Worm (Caenorhabditis elegans) whole organism, young adult: ENCODE data around the gene F31D4.8.

Experiments
- F10E7.11 ChIP-seq: sonication (generic microtip); optimal IDR thresholded peaks from 2 replicates; lab custom pipeline; 2017; ENCODE audit warnings: mild to moderate bottlenecking, missing genetic modification characterization, moderate library complexity, missing compliant biosample characterization
- F33H1.4 ChIP-seq: fragments of 200-800 bp; sonication (Bioruptor generic); IDR thresholded peaks from 2 replicates; pipeline ENCODE4 v1.3.6; 2022; ENCODE audit warnings: missing genetic modification reagents, missing genetic modification characterization, missing compliant biosample characterization
- bed-1 ChIP-seq: fragments of 200-800 bp; sonication (Bioruptor generic); IDR thresholded peaks from 2 replicates; pipeline ENCODE4 v1.3.6; 2022; ENCODE audit warnings: missing genetic modification reagents, missing genetic modification characterization, missing compliant biosample characterization
- cebp-2 ChIP-seq: fragments of 200-800 bp; sonication (Bioruptor generic); IDR thresholded peaks from 2 replicates; pipeline ENCODE4 v1.3.6; 2022; ENCODE audit warnings: missing genetic modification characterization, missing compliant biosample characterization
- ets-4 ChIP-seq: fragments of 200-800 bp; sonication (Bioruptor generic); optimal IDR thresholded peaks from 2 replicates; lab custom pipeline; 2018; ENCODE audit warnings: mild to moderate bottlenecking, missing genetic modification characterization, missing compliant biosample characterization
- him-1 ChIP-seq: sonication (generic microtip); optimal IDR thresholded peaks from 2 replicates; lab custom pipeline; 2016; ENCODE audit warnings: missing genotype, missing genetic modification reagents, missing genetic modification characterization, missing compliant biosample characterization
- hrde-1 ChIP-seq: sonication (generic microtip); optimal IDR thresholded peaks from 2 replicates; lab custom pipeline; 2016; ENCODE audit warnings: missing genetic modification characterization, mild to moderate bottlenecking, missing compliant biosample characterization, moderate library complexity, missing genotype, missing genetic modification reagents, borderline replicate concordance
- pha-4 ChIP-seq: fragments of 150-350 bp; sonication (generic microtip); optimal IDR thresholded peaks from 2 replicates; lab custom pipeline; 2014; ENCODE audit warnings: missing biosample characterization, missing genetic modification reagents, missing genetic modification characterization
- unc-130 ChIP-seq: sonication (generic microtip); optimal IDR thresholded peaks from 2 replicates; lab custom pipeline; 2016; ENCODE audit warnings: missing genetic modification reagents, missing genetic modification characterization, missing compliant biosample characterization
- unc-62 ChIP-seq: fragments of 150-350 bp; optimal IDR thresholded peaks from 2 replicates; lab custom pipeline; 2014; ENCODE audit warnings: missing biosample characterization, missing genetic modification reagents, missing genetic modification characterization

ce11 chrV:20828820-20829219 is 39.4 kb downstream of the F31D4.8 start, which contains the start of gene sbt-1:
- no peak for TF ChIP-seq unc-62 (GFP tag; lab: Kevin White, UChicago)
- no peak for TF ChIP-seq pha-4 (tag; lab: Kevin White, UChicago)
- no peak for TF ChIP-seq him-1 (tag; lab: Kevin White, UChicago)
- no peak for TF ChIP-seq unc-130 (GFP tag; lab: Kevin White, UChicago)
- TF ChIP-seq bed-1 (GFP tag; lab: Robert Waterston, UW) = no peak
- no peak for TF ChIP-seq ets-4
- TF ChIP-seq F10E7.11 = no peak
- TF ChIP-seq F33H1.4 (GFP tag; lab: Robert Waterston, UW) = no peak
- TF ChIP-seq hrde-1 (tag; lab: Kevin White, UChicago) = no peak
- no peak for TF ChIP-seq cebp-2
